Worm (Caenorhabditis elegans) whole organism, L4 larva: ENCODE measurements around the gene srm-3.

Experiments
- F37D6.2 ChIP-seq: sonication (generic microtip); optimal IDR thresholded peaks from 2 replicates; lab custom pipeline; 2016; ENCODE audit warnings: mild to moderate bottlenecking, missing genetic modification characterization, missing compliant biosample characterization
- F44E2.7 ChIP-seq: fragments of 200-800 bp; sonication (Bioruptor generic); IDR thresholded peaks from 2 replicates; pipeline ENCODE4 v2.1.2; 2022; ENCODE audit warnings: missing genetic modification characterization, missing compliant biosample characterization
- R02D3.7 ChIP-seq: fragments of 150-350 bp; sonication (generic microtip); optimal IDR thresholded peaks from 3 replicates; lab custom pipeline; 2014; ENCODE audit warnings: missing biosample characterization, missing genetic modification characterization
- T20F7.1 ChIP-seq: fragments of 200-800 bp; sonication (Bioruptor generic); optimal IDR thresholded peaks from 2 replicates; lab custom pipeline; 2018; ENCODE audit warnings: mild to moderate bottlenecking, missing genetic modification characterization, missing compliant biosample characterization
- Y105C5A.15 ChIP-seq: fragments of 200-800 bp; sonication (Bioruptor generic); IDR thresholded peaks from 2 replicates; pipeline ENCODE4 v1.3.6; 2022; ENCODE audit warnings: missing genetic modification characterization, missing compliant biosample characterization
- aha-1 ChIP-seq: fragments of 150-350 bp; peaks from one replicate; lab custom pipeline; 2014; ENCODE audit warnings: missing biosample characterization, missing genetic modification characterization
- attf-4 ChIP-seq: sonication (generic microtip); optimal IDR thresholded peaks from 3 replicates; lab custom pipeline; 2017; ENCODE audit warnings: missing biosample characterization, missing genetic modification characterization
- ceh-28 ChIP-seq: fragments of 150-350 bp; optimal IDR thresholded peaks from 2 replicates; lab custom pipeline; 2014; ENCODE audit warnings: missing biosample characterization, missing genetic modification reagents, missing genetic modification characterization
- ceh-44 ChIP-seq: fragments of 200-800 bp; sonication (Bioruptor generic); IDR thresholded peaks from 2 replicates; pipeline ENCODE4 v1.3.6; 2022; ENCODE audit warnings: missing genetic modification reagents, missing genetic modification characterization, missing compliant biosample characterization
- ctbp-1 ChIP-seq: fragments of 200-800 bp; sonication (Bioruptor generic); IDR thresholded peaks from 2 replicates; pipeline ENCODE4 v1.3.6; 2022; ENCODE audit warnings: missing genetic modification reagents, missing genetic modification characterization, missing compliant biosample characterization
- daf-12 ChIP-seq: fragments of 150-350 bp; optimal IDR thresholded peaks from 2 replicates; lab custom pipeline; 2014; ENCODE audit warnings: missing biosample characterization, missing genetic modification reagents, missing genetic modification characterization
- daf-16 ChIP-seq, 3 experiments: sonication (generic microtip); optimal IDR thresholded peaks; 2 replicates each; lab custom pipeline; 2016 to 2017; ENCODE audit warnings: missing genetic modification characterization in 3 of 3, missing genetic modification reagents in 3 of 3, mild to moderate bottlenecking in 2 of 3, missing compliant biosample characterization in 2 of 3, missing biosample characterization in 1 of 3, moderate library complexity in 1 of 3
- dmd-6 ChIP-seq: fragments of 200-800 bp; sonication (Bioruptor generic); IDR thresholded peaks from 2 replicates; pipeline ENCODE4 v1.3.6; 2022; ENCODE audit warnings: missing genetic modification reagents, missing genetic modification characterization, missing compliant biosample characterization
- duxl-1 ChIP-seq: sonication (generic microtip); optimal IDR thresholded peaks from 2 replicates; lab custom pipeline; 2016; ENCODE audit warnings: mild to moderate bottlenecking, missing genetic modification characterization, moderate library complexity, missing compliant biosample characterization; ENCODE audit not compliant: poor library complexity
- dve-1 ChIP-seq: sonication (generic microtip); optimal IDR thresholded peaks from 2 replicates; lab custom pipeline; 2017; ENCODE audit warnings: antibody characterized with exemption, mild to moderate bottlenecking, missing genetic modification characterization, missing compliant biosample characterization; ENCODE audit not compliant: insufficient read depth
- gei-8 ChIP-seq: fragments of 200-800 bp; sonication (Bioruptor generic); optimal IDR thresholded peaks from 2 replicates; lab custom pipeline; 2018; ENCODE audit warnings: mild to moderate bottlenecking, missing genetic modification characterization, missing compliant biosample characterization
- hif-1 ChIP-seq, 2 experiments: sonication (generic microtip); optimal IDR thresholded peaks; 2 replicates each; lab custom pipeline; 2016 to 2017; ENCODE audit warnings: missing compliant biosample characterization in 2 of 2, missing genetic modification characterization in 2 of 2, missing genetic modification reagents in 2 of 2, missing genotype in 2 of 2, mild to moderate bottlenecking in 1 of 2
- hlh-11 ChIP-seq: fragments of 200-800 bp; sonication (Bioruptor generic); optimal IDR thresholded peaks from 2 replicates; lab custom pipeline; 2018; ENCODE audit warnings: mild to moderate bottlenecking, missing genetic modification characterization, missing compliant biosample characterization
- hlh-30 ChIP-seq: sonication (generic microtip); optimal IDR thresholded peaks from 2 replicates; lab custom pipeline; 2017; ENCODE audit warnings: antibody characterized with exemption, mild to moderate bottlenecking, missing genetic modification characterization, missing compliant biosample characterization; ENCODE audit not compliant: insufficient read depth
- hmg-1.1 ChIP-seq: fragments of 200-800 bp; sonication (Bioruptor generic); IDR thresholded peaks from 2 replicates; pipeline ENCODE4 v1.3.6; 2022; ENCODE audit warnings: missing genetic modification reagents, missing genetic modification characterization, missing compliant biosample characterization
- jun-1 ChIP-seq: fragments of 150-350 bp; optimal IDR thresholded peaks from 2 replicates; lab custom pipeline; 2014; ENCODE audit warnings: missing biosample characterization, missing genetic modification reagents, missing genetic modification characterization
- lin-38 ChIP-seq: fragments of 200-800 bp; sonication (Bioruptor generic); IDR thresholded peaks from 2 replicates; pipeline ENCODE4 v1.3.6; 2022; ENCODE audit warnings: missing genetic modification reagents, missing genetic modification characterization, missing compliant biosample characterization
- lsy-2 ChIP-seq, 2 experiments: fragments of 150-350 bp in 1 of 2; sonication (generic microtip) in 1 of 2; optimal IDR thresholded peaks; 2 replicates each; lab custom pipeline; 2014 to 2017; ENCODE audit warnings: missing biosample characterization in 2 of 2, missing genetic modification characterization in 2 of 2
- mdl-1 ChIP-seq, 2 experiments: fragments of 150-350 bp in 1 of 2; sonication (generic microtip) in 1 of 2; optimal IDR thresholded peaks; 2 replicates each; lab custom pipeline; 2014 to 2017; ENCODE audit warnings: missing biosample characterization in 2 of 2, missing genetic modification characterization in 2 of 2
- mep-1 ChIP-seq: fragments of 150-350 bp; sonication (generic microtip); optimal IDR thresholded peaks from 3 replicates; lab custom pipeline; 2014; ENCODE audit warnings: missing biosample characterization, missing genetic modification characterization
- mes-2 ChIP-seq: sonication (generic microtip); optimal IDR thresholded peaks from 2 replicates; lab custom pipeline; 2016; ENCODE audit warnings: missing genotype, mild to moderate bottlenecking, missing genetic modification characterization, missing compliant biosample characterization; ENCODE audit not compliant: poor library complexity, severe bottlenecking
- mxl-3 ChIP-seq: fragments of 200-800 bp; sonication (Bioruptor generic); optimal IDR thresholded peaks from 2 replicates; lab custom pipeline; 2018; ENCODE audit warnings: mild to moderate bottlenecking, missing genetic modification characterization, missing compliant biosample characterization
- nhr-111 ChIP-seq: fragments of 200-800 bp; sonication (Bioruptor generic); optimal IDR thresholded peaks from 2 replicates; lab custom pipeline; 2018; ENCODE audit warnings: mild to moderate bottlenecking, missing genetic modification characterization, missing compliant biosample characterization
- nhr-25 ChIP-seq: sonication (generic microtip); optimal IDR thresholded peaks from 2 replicates; lab custom pipeline; 2017; ENCODE audit warnings: missing genetic modification characterization, mild to moderate bottlenecking, missing compliant biosample characterization, antibody characterized with exemption, moderate library complexity, borderline replicate concordance; ENCODE audit not compliant: insufficient read depth
- nhr-28 ChIP-seq: fragments of 150-350 bp; optimal IDR thresholded peaks from 2 replicates; lab custom pipeline; 2014; ENCODE audit warnings: missing biosample characterization, missing genetic modification characterization
- nhr-42 ChIP-seq: fragments of 200-800 bp; sonication (Bioruptor generic); IDR thresholded peaks from 2 replicates; pipeline ENCODE4 v1.3.6; 2022; ENCODE audit warnings: missing genetic modification characterization, missing compliant biosample characterization
- nhr-76 ChIP-seq: fragments of 150-350 bp; optimal IDR thresholded peaks from 2 replicates; lab custom pipeline; 2014; ENCODE audit warnings: missing biosample characterization, missing genetic modification characterization
- pha-4 ChIP-seq, 2 experiments: fragments of 150-350 bp in 1 of 2; fragments of 200-800 bp in 1 of 2; sonication (Bioruptor generic) in 1 of 2; IDR thresholded peaks in 1 of 2; optimal IDR thresholded peaks in 1 of 2; 2 replicates each; pipeline versions ENCODE4 v1.3.6 to Lab custom; 2014 to 2022; ENCODE audit warnings: missing genetic modification characterization in 2 of 2, missing genetic modification reagents in 2 of 2, missing biosample characterization in 1 of 2, missing compliant biosample characterization in 1 of 2
- php-3 ChIP-seq: fragments of 200-800 bp; sonication (Bioruptor generic); IDR thresholded peaks from 2 replicates; pipeline ENCODE4 v1.3.6; 2022; ENCODE audit warnings: missing genetic modification reagents, missing genetic modification characterization, missing compliant biosample characterization
- saeg-2 ChIP-seq: fragments of 200-800 bp; sonication (Bioruptor generic); IDR thresholded peaks from 2 replicates; pipeline ENCODE4 v1.3.6; 2022; ENCODE audit warnings: missing genetic modification reagents, missing genetic modification characterization, missing compliant biosample characterization
- sdz-12 ChIP-seq: fragments of 200-800 bp; sonication (Bioruptor generic); optimal IDR thresholded peaks from 2 replicates; lab custom pipeline; 2018; ENCODE audit warnings: mild to moderate bottlenecking, missing genetic modification characterization, missing compliant biosample characterization
- snpc-4 ChIP-seq: fragments of 150-350 bp; optimal IDR thresholded peaks from 2 replicates; lab custom pipeline; 2014; ENCODE audit warnings: missing biosample characterization, missing genetic modification characterization
- spr-1 ChIP-seq: sonication (generic microtip); optimal IDR thresholded peaks from 2 replicates; lab custom pipeline; 2016; ENCODE audit warnings: mild to moderate bottlenecking, missing genetic modification characterization, missing compliant biosample characterization
- spr-3 ChIP-seq: fragments of 200-800 bp; sonication (Bioruptor generic); optimal IDR thresholded peaks from 2 replicates; lab custom pipeline; 2018; ENCODE audit warnings: mild to moderate bottlenecking, missing genetic modification characterization, missing compliant biosample characterization
- tag-97 ChIP-seq: fragments of 200-800 bp; sonication (Bioruptor generic); IDR thresholded peaks from 2 replicates; pipeline ENCODE4 v1.3.6; 2022; ENCODE audit warnings: missing genetic modification characterization, missing compliant biosample characterization
- tra-1 ChIP-seq: fragments of 200-800 bp; sonication (Bioruptor generic); IDR thresholded peaks from 2 replicates; pipeline ENCODE4 v1.3.6; 2022; ENCODE audit warnings: missing genetic modification reagents, missing genetic modification characterization, missing compliant biosample characterization
- unc-62 ChIP-seq, 3 experiments: fragments of 150-350 bp in 1 of 3; sonication (generic microtip); optimal IDR thresholded peaks in 2 of 3; peaks in 1 of 3; 1 replicate in 1 of 3; 2 replicates in 2 of 3; lab custom pipeline; 2014 to 2017; ENCODE audit warnings: missing biosample characterization in 3 of 3, missing genetic modification characterization in 3 of 3, missing genetic modification reagents in 3 of 3, missing genotype in 1 of 3
- vab-7 ChIP-seq: fragments of 200-800 bp; sonication (Bioruptor generic); IDR thresholded peaks from 2 replicates; pipeline ENCODE4 v1.3.6; 2022; ENCODE audit warnings: missing genetic modification reagents, missing genetic modification characterization, missing compliant biosample characterization
- zip-2 ChIP-seq: fragments of 150-350 bp; optimal IDR thresholded peaks from 2 replicates; lab custom pipeline; 2014; ENCODE audit warnings: missing biosample characterization, missing genetic modification characterization
- ztf-11 ChIP-seq: fragments of 150-350 bp; optimal IDR thresholded peaks from 2 replicates; lab custom pipeline; 2014; ENCODE audit warnings: missing biosample characterization, missing genetic modification characterization
- ztf-7 ChIP-seq: fragments of 150-350 bp; optimal IDR thresholded peaks from 2 replicates; lab custom pipeline; 2014; ENCODE audit warnings: missing biosample characterization, missing genetic modification characterization

Gene srm-3

DNA sequence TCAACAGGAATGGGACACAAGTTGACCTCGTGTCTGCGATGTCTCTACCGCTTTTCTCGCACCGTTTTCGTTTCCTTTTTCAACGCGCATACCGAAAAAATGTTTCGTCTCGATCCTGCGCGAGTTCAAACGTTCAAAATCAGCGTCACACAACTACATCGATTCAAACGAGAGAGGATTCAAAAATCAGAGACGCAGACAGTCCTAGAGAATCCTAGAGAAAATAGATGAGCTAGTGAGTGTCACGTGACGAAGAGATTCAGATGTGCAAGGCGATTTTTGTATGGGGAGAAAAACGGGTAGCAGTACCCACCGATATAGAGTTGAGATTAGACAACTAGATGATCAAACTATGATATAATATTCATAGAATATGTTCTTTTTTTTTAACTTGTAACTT is 21.2 kb downstream of the srm-3 start:
- TF ChIP-seq nhr-25 (tag; lab: Kevin White, UChicago) (no peak), hlh-30 (peak; percentile 77), dmd-6 (peak; percentile 56), unc-62 (GFP tag; optimal IDR thresholded peaks at IDR 0.05 in 1 of 2; lab: Kevin White, UChicago) (peak in 1 of 2 experiments; percentile 87), unc-62 (tag; optimal IDR thresholded peaks at IDR 0.05; lab: Kevin White, UChicago) (no peak), ctbp-1 (GFP tag; lab: Robert Waterston, UW) (no peak), pha-4 (GFP tag; IDR thresholded peaks at IDR 0.05; lab: Robert Waterston, UW) (no peak), pha-4 (tag; optimal IDR thresholded peaks at IDR 0.05; lab: Kevin White, UChicago) (no peak), nhr-111 (no peak), tag-97 (GFP tag; lab: Robert Waterston, UW) (no peak), tra-1 (GFP tag; lab: Robert Waterston, UW) (no peak), hmg-1.1 (GFP tag; lab: Robert Waterston, UW) (peak; percentile 43; the same call in 1 of the 2 replicates), ztf-11 (tag; lab: Kevin White, UChicago) (no peak), hlh-11 (tag; lab: Kevin White, UChicago) (peak; percentile 81), nhr-28 (tag; lab: Kevin White, UChicago) (peak; percentile 81), mdl-1 (tag; optimal IDR thresholded peaks at IDR 0.05; lab: Kevin White, UChicago) (peak; percentile 24 to 80), nhr-76 (no peak), ztf-7 (tag; lab: Kevin White, UChicago) (no peak), vab-7 (GFP tag; lab: Robert Waterston, UW) (no peak), Y105C5A.15 (GFP tag; lab: Robert Waterston, UW) (no peak), nhr-42 (GFP tag; lab: Robert Waterston, UW) (no peak), duxl-1 (tag; lab: Kevin White, UChicago) (no peak), snpc-4 (tag; lab: Kevin White, UChicago) (no peak), daf-12 (tag; lab: Kevin White, UChicago) (no peak), spr-1 (no peak), lsy-2 (tag; optimal IDR thresholded peaks at IDR 0.05; lab: Kevin White, UChicago) (peak in 1 of 2 experiments; percentile 48), F37D6.2 (tag; lab: Kevin White, UChicago) (no peak), F44E2.7 (GFP tag; lab: Robert Waterston, UW) (no peak), spr-3 (GFP tag; lab: Kevin White, UChicago) (no peak), php-3 (GFP tag; lab: Robert Waterston, UW) (no peak), mxl-3 (GFP tag; lab: Kevin White, UChicago) (peak; percentile 67), ceh-28 (tag; lab: Kevin White, UChicago) (no peak), dve-1 (tag; lab: Kevin White, UChicago) (peak; percentile 37), mep-1 (tag; lab: Kevin White, UChicago) (peak; percentile 5), daf-16 (GFP tag; optimal IDR thresholded peaks at IDR 0.05; lab: Kevin White, UChicago) (no peak), daf-16 (tag; optimal IDR thresholded peaks at IDR 0.05; lab: Kevin White, UChicago) (no peak), saeg-2 (GFP tag; lab: Robert Waterston, UW) (0 out of 2 replicates have a peak, but pooled peaks have one; percentile 42)

DNA sequence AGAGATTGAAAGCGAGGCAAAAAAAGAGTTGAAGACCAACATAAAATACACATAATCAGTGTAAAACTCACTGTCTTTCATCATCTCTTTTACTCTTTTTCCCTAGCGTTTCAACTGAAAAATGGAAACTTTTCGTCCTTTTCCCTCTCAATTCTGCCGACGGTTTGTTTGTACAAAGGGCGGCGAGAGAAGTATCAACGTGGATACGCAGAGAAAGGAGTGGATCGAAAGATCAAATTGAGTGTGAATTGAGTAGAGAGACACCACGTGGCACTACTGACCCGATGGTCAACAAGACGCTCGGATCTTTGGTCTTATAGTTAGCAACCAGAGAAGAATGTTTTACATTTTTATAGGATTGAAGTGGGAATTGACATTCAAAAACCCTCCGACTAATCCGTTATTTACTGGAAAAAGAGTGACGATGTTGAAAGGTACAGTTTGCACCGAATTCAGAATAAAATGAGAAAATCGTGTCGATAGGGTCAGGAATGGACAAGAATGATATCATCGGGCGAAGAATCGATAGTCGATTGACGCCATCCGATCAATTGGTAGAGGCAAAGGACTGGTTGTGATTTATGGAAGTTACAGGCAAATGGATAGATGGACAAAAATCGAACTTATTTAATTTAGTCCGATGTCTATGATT is 22.3 kb downstream of the srm-3 start:
- TF ChIP-seq ceh-44 (GFP tag; lab: Robert Waterston, UW), result no peak
- no peak for TF ChIP-seq attf-4
- TF ChIP-seq mes-2 (tag; lab: Kevin White, UChicago), result peak; percentile 5
- TF ChIP-seq gei-8 (GFP tag; lab: Kevin White, UChicago), result no peak
- peak; percentile 93 for TF ChIP-seq aha-1 (tag; lab: Kevin White, UChicago)
- no peak for TF ChIP-seq sdz-12 (GFP tag; lab: Kevin White, UChicago)
- no peak for TF ChIP-seq jun-1 (tag; lab: Kevin White, UChicago)
- TF ChIP-seq hlh-30, result peak; percentile 77
- peak; percentile 33 for TF ChIP-seq zip-2 (tag; lab: Kevin White, UChicago)
- no peak for TF ChIP-seq spr-3 (GFP tag; lab: Kevin White, UChicago)
- peak in 1 of 2 experiments; percentile 68 for TF ChIP-seq lsy-2 (tag; optimal IDR thresholded peaks at IDR 0.05; lab: Kevin White, UChicago)
- no peak for TF ChIP-seq php-3 (GFP tag; lab: Robert Waterston, UW)
- TF ChIP-seq nhr-28 (tag; lab: Kevin White, UChicago), result peak; percentile 78
- peak in 1 of 2 experiments; percentile 37 for TF ChIP-seq hif-1 (tag; optimal IDR thresholded peaks at IDR 0.05; lab: Kevin White, UChicago)
- TF ChIP-seq dve-1 (tag; lab: Kevin White, UChicago), result peak; percentile 94
- TF ChIP-seq T20F7.1 (GFP tag; lab: Kevin White, UChicago), result no peak
- no peak for TF ChIP-seq R02D3.7 (tag; lab: Kevin White, UChicago)
- no peak for TF ChIP-seq lin-38 (GFP tag; lab: Robert Waterston, UW)
- TF ChIP-seq mxl-3 (GFP tag; lab: Kevin White, UChicago), result peak; percentile 86
- TF ChIP-seq F44E2.7 (GFP tag; lab: Robert Waterston, UW), result no peak
